Fruit fly (Drosophila melanogaster) whole organism, embryonic: ENCODE results near the gene CG32537.

Experiments used
- Adf1 ChIP-seq: fragments of 200-800 bp; sonication (Bioruptor generic); IDR thresholded peaks from 2 replicates; pipeline ENCODE4 v1.3.6; 2022; ENCODE audit warnings: missing biosample characterization, missing genetic modification characterization
- Blimp-1 ChIP-seq: fragments of 200-800 bp; sonication (Bioruptor generic); optimal IDR thresholded peaks from 3 replicates; lab custom pipeline; 2018; ENCODE audit warnings: missing biosample characterization, missing genetic modification characterization, mild to moderate bottlenecking, moderate library complexity, missing genetic modification reagents
- Bteb2 ChIP-seq: fragments of 200-800 bp; sonication (Bioruptor generic); optimal IDR thresholded peaks from 2 replicates; lab custom pipeline; 2016; ENCODE audit warnings: missing biosample characterization, missing genetic modification characterization
- CG10209 ChIP-seq: fragments of 200-800 bp; sonication (Bioruptor generic); optimal IDR thresholded peaks from 3 replicates; lab custom pipeline; 2017; ENCODE audit warnings: missing biosample characterization, mild to moderate bottlenecking, missing genetic modification characterization, missing genetic modification reagents
- CG10321 ChIP-seq: fragments of 200-800 bp; sonication (Bioruptor generic); IDR thresholded peaks from 2 replicates; pipeline ENCODE4 v1.3.6; 2022; ENCODE audit warnings: missing biosample characterization, missing genetic modification characterization
- CG10654 ChIP-seq: fragments of 200-800 bp; sonication (Bioruptor generic); optimal IDR thresholded peaks from 2 replicates; lab custom pipeline; 2016; ENCODE audit warnings: missing biosample characterization, missing genetic modification characterization
- CG11695 ChIP-seq: fragments of 200-800 bp; sonication (Bioruptor generic); IDR thresholded peaks from 3 replicates; pipeline ENCODE4 v1.3.6; 2022; ENCODE audit warnings: missing biosample characterization, missing genetic modification characterization
- CG12391 ChIP-seq: fragments of 200-800 bp; sonication (Bioruptor generic); optimal IDR thresholded peaks from 3 replicates; lab custom pipeline; 2018; ENCODE audit warnings: missing biosample characterization, mild to moderate bottlenecking, missing genetic modification characterization, moderate library complexity
- CG14441 ChIP-seq: fragments of 200-800 bp; sonication (Bioruptor generic); IDR thresholded peaks from 2 replicates; pipeline ENCODE4 v1.3.6; 2022; ENCODE audit warnings: missing biosample characterization, missing genetic modification characterization
- CG16813 ChIP-seq: fragments of 200-800 bp; sonication (Bioruptor generic); IDR thresholded peaks from 3 replicates; pipeline ENCODE4 v1.3.6; 2022; ENCODE audit warnings: missing biosample characterization, missing genetic modification characterization; ENCODE audit not compliant: partially characterized antibody
- CG16863 ChIP-seq: fragments of 200-800 bp; sonication (Bioruptor generic); optimal IDR thresholded peaks from 3 replicates; lab custom pipeline; 2016; ENCODE audit warnings: missing biosample characterization, missing genetic modification characterization
- CG17829 ChIP-seq: fragments of 200-800 bp; optimal IDR thresholded peaks from 2 replicates; lab custom pipeline; 2019; ENCODE audit warnings: missing biosample characterization, mild to moderate bottlenecking, missing genetic modification characterization, moderate library complexity
- CG2120 ChIP-seq: fragments of 200-800 bp; sonication (Bioruptor generic); optimal IDR thresholded peaks from 3 replicates; lab custom pipeline; 2016; ENCODE audit warnings: missing biosample characterization, missing genetic modification characterization
- CG2129 ChIP-seq: fragments of 200-800 bp; sonication (Bioruptor generic); IDR thresholded peaks from 2 replicates; pipeline ENCODE4 v1.3.6; 2022; ENCODE audit warnings: missing biosample characterization, missing genetic modification characterization; ENCODE audit not compliant: partially characterized antibody
- CG2199 ChIP-seq: fragments of 200-800 bp; sonication (Bioruptor generic); IDR thresholded peaks from 3 replicates; pipeline ENCODE4 v1.3.6; 2022; ENCODE audit warnings: missing biosample characterization, missing genetic modification characterization
- CG3281 ChIP-seq: fragments of 200-800 bp; sonication (Bioruptor generic); optimal IDR thresholded peaks from 3 replicates; lab custom pipeline; 2017; ENCODE audit warnings: missing biosample characterization, mild to moderate bottlenecking, missing genetic modification characterization
- CG6175 ChIP-seq: fragments of 200-800 bp; sonication (Bioruptor generic); IDR thresholded peaks from 3 replicates; pipeline ENCODE4 v1.3.6; 2022; ENCODE audit warnings: missing biosample characterization, missing genetic modification characterization
- CG7987 ChIP-seq: fragments of 200-800 bp; sonication (Bioruptor generic); optimal IDR thresholded peaks from 2 replicates; lab custom pipeline; 2018; ENCODE audit warnings: missing biosample characterization, mild to moderate bottlenecking, missing genetic modification characterization, moderate library complexity
- Dip2 ChIP-seq: fragments of 200-800 bp; sonication (Bioruptor generic); IDR thresholded peaks from 2 replicates; pipeline ENCODE4 v1.3.6; 2022; ENCODE audit warnings: missing biosample characterization, missing genetic modification characterization
- H15 ChIP-seq: fragments of 200-800 bp; sonication (Bioruptor generic); IDR thresholded peaks from 3 replicates; pipeline ENCODE4 v1.3.6; 2022; ENCODE audit warnings: missing biosample characterization, missing genetic modification characterization
- MTF-1 ChIP-seq: fragments of 200-800 bp; sonication (Bioruptor generic); optimal IDR thresholded peaks from 2 replicates; lab custom pipeline; 2018; ENCODE audit warnings: missing biosample characterization, mild to moderate bottlenecking, missing genetic modification characterization, borderline replicate concordance
- Pdp1 ChIP-seq, 2 experiments: fragments of 200-800 bp; sonication (Bioruptor generic); optimal IDR thresholded peaks; 3 replicates each; lab custom pipeline; 2016; ENCODE audit warnings: missing biosample characterization in 2 of 2, missing genetic modification characterization in 2 of 2, mild to moderate bottlenecking in 1 of 2, moderate library complexity in 1 of 2
- Ptx1 ChIP-seq: fragments of 200-800 bp; sonication (Bioruptor generic); IDR thresholded peaks from 2 replicates; pipeline ENCODE4 v1.3.6; 2022; ENCODE audit warnings: missing biosample characterization, missing genetic modification characterization
- Trl ChIP-seq, 3 experiments: fragments of >200 bp in 2 of 3; fragments of 200-800 bp in 1 of 3; sonication (Bioruptor generic) in 1 of 3; optimal IDR thresholded peaks; 2 replicates in 1 of 3; 3 replicates in 2 of 3; lab custom pipeline; 2016 to 2017; ENCODE audit warnings: missing biosample characterization in 1 of 3, missing genetic modification characterization in 1 of 3
- ash1 ChIP-seq: fragments of 200-800 bp; sonication (Bioruptor generic); optimal IDR thresholded peaks from 2 replicates; lab custom pipeline; 2018; ENCODE audit warnings: missing biosample characterization, mild to moderate bottlenecking, missing genetic modification characterization
- az2 ChIP-seq: fragments of 200-800 bp; sonication (Bioruptor generic); optimal IDR thresholded peaks from 3 replicates; lab custom pipeline; 2016; ENCODE audit warnings: missing biosample characterization, missing genetic modification characterization
- chif ChIP-seq, 2 experiments: fragments of 200-800 bp; sonication (Bioruptor generic); optimal IDR thresholded peaks; 3 replicates each; lab custom pipeline; 2016; ENCODE audit warnings: missing biosample characterization in 2 of 2, missing genetic modification characterization in 2 of 2
- en ChIP-seq: fragments of 200-800 bp; sonication (Bioruptor generic); optimal IDR thresholded peaks from 2 replicates; lab custom pipeline; 2016; ENCODE audit warnings: missing biosample characterization, missing genetic modification characterization
- eve ChIP-seq, 2 experiments: fragments of >200 bp; optimal IDR thresholded peaks; 2 replicates each; lab custom pipeline; 2017; ENCODE audit warnings: missing biosample characterization in 2 of 2, missing genetic modification characterization in 2 of 2
- gce ChIP-seq: fragments of 200-800 bp; sonication (Bioruptor generic); IDR thresholded peaks from 3 replicates; pipeline ENCODE4 v1.3.6; 2022; ENCODE audit warnings: missing biosample characterization, missing genetic modification characterization
- gro ChIP-seq: fragments of 200-800 bp; sonication (Bioruptor generic); optimal IDR thresholded peaks from 2 replicates; lab custom pipeline; 2016; ENCODE audit warnings: missing biosample characterization, missing genetic modification characterization
- hbn ChIP-seq: fragments of 200-800 bp; sonication (Bioruptor generic); IDR thresholded peaks from 2 replicates; pipeline ENCODE4 v1.3.6; 2022; ENCODE audit warnings: missing biosample characterization, missing genetic modification characterization; ENCODE audit not compliant: partially characterized antibody
- hkb ChIP-seq, 2 experiments: fragments of 200-800 bp in 1 of 2; fragments of >200 bp in 1 of 2; sonication (Bioruptor generic) in 1 of 2; IDR thresholded peaks in 1 of 2; optimal IDR thresholded peaks in 1 of 2; 2 replicates each; pipeline versions ENCODE4 v1.3.6 to Lab custom; 2017 to 2022; ENCODE audit warnings: missing biosample characterization in 1 of 2, missing genetic modification characterization in 1 of 2
- lmd ChIP-seq: fragments of 200-800 bp; sonication (Bioruptor generic); IDR thresholded peaks from 2 replicates; pipeline ENCODE4 v1.3.6; 2022; ENCODE audit warnings: missing biosample characterization, missing genetic modification characterization
- nmo ChIP-seq: fragments of 200-800 bp; sonication (Bioruptor generic); optimal IDR thresholded peaks from 2 replicates; lab custom pipeline; 2018; ENCODE audit warnings: missing biosample characterization, mild to moderate bottlenecking, missing genetic modification characterization, moderate library complexity
- onecut ChIP-seq: fragments of 200-800 bp; sonication (Bioruptor generic); IDR thresholded peaks from 2 replicates; pipeline ENCODE4 v1.3.6; 2022; ENCODE audit warnings: missing biosample characterization, missing genetic modification characterization
- pnt ChIP-seq: fragments of 200-800 bp; sonication (Bioruptor generic); optimal IDR thresholded peaks from 3 replicates; lab custom pipeline; 2016; ENCODE audit warnings: missing biosample characterization, missing genetic modification characterization
- row ChIP-seq: fragments of 200-800 bp; sonication (Bioruptor generic); IDR thresholded peaks from 3 replicates; pipeline ENCODE4 v1.3.6; 2022; ENCODE audit warnings: missing biosample characterization, missing genetic modification characterization
- salm ChIP-seq: fragments of 200-800 bp; sonication (Bioruptor generic); optimal IDR thresholded peaks from 2 replicates; lab custom pipeline; 2018; ENCODE audit warnings: missing biosample characterization, mild to moderate bottlenecking, missing genetic modification characterization
- sc ChIP-seq, 3 experiments: fragments of >200 bp in 2 of 3; fragments of 200-800 bp in 1 of 3; sonication (Bioruptor generic) in 1 of 3; optimal IDR thresholded peaks; 2 replicates in 2 of 3; 3 replicates in 1 of 3; lab custom pipeline; 2017; ENCODE audit warnings: mild to moderate bottlenecking in 1 of 3, missing biosample characterization in 1 of 3, missing genetic modification characterization in 1 of 3, missing genetic modification reagents in 1 of 3
- seq ChIP-seq: fragments of 200-800 bp; sonication (Bioruptor generic); IDR thresholded peaks from 2 replicates; pipeline ENCODE4 v1.3.6; 2022; ENCODE audit warnings: missing biosample characterization, missing genetic modification characterization
- sqz ChIP-seq: fragments of 200-800 bp; sonication (Bioruptor generic); optimal IDR thresholded peaks from 3 replicates; lab custom pipeline; 2018; ENCODE audit warnings: missing biosample characterization, mild to moderate bottlenecking, missing genetic modification characterization
- tin ChIP-seq: fragments of 200-800 bp; sonication (Bioruptor generic); optimal IDR thresholded peaks from 3 replicates; lab custom pipeline; 2016; ENCODE audit warnings: missing biosample characterization, missing genetic modification characterization
- tio ChIP-seq: fragments of 200-800 bp; sonication (Bioruptor generic); optimal IDR thresholded peaks from 2 replicates; lab custom pipeline; 2017; ENCODE audit warnings: missing biosample characterization, missing genetic modification characterization, inconsistent platforms
- tll ChIP-seq, 2 experiments: fragments of 200-800 bp in 1 of 2; fragments of >200 bp in 1 of 2; sonication (Bioruptor generic) in 1 of 2; optimal IDR thresholded peaks; 2 replicates each; lab custom pipeline; 2017 to 2019; ENCODE audit warnings: missing biosample characterization in 2 of 2, missing genetic modification characterization in 2 of 2, mild to moderate bottlenecking in 1 of 2, moderate library complexity in 1 of 2
- tup ChIP-seq: fragments of 200-800 bp; sonication (Bioruptor generic); optimal IDR thresholded peaks from 2 replicates; lab custom pipeline; 2016; ENCODE audit warnings: missing biosample characterization, mild to moderate bottlenecking, missing genetic modification characterization, moderate library complexity
- unc-4 ChIP-seq: fragments of 200-800 bp; sonication (Bioruptor generic); IDR thresholded peaks from 2 replicates; pipeline ENCODE4 v1.3.6; 2022; ENCODE audit warnings: missing biosample characterization, missing genetic modification characterization; ENCODE audit not compliant: partially characterized antibody
- vvl ChIP-seq: fragments of 200-800 bp; sonication (Bioruptor generic); IDR thresholded peaks from 2 replicates; pipeline ENCODE4 v1.3.6; 2022; ENCODE audit warnings: missing biosample characterization, missing genetic modification characterization
- zfh2 ChIP-seq: fragments of 200-800 bp; sonication (Bioruptor generic); optimal IDR thresholded peaks from 2 replicates; lab custom pipeline; 2016; ENCODE audit warnings: missing biosample characterization, missing genetic modification characterization

CG32537 gene

DNA sequence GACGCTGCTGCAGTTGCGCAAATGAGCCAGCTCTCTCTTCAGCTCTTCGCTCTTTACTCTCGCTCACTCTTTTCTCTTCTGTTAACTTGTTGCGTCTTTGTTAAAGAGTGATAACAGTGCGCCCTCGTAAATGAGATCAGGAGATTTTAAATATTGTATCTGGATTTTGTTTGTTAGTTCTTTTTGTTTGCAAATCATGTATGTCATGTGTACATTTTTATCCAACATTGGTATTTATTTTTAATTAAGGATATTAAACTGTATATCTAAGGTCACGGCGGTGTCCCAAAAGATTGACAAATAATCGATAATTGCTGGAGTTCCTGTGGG is 22.4 kb upstream of the CG32537 start (continued):
- TF ChIP-seq CG2120 (GFP tag; lab: Kevin White, UChicago) (peak; percentile 39), sc (optimal IDR thresholded peaks at IDR 0.05; lab: Kevin White, UChicago) (no peak), sc (GFP tag; optimal IDR thresholded peaks at IDR 0.05; lab: Kevin White, UChicago) (no peak), row (GFP tag; lab: Robert Waterston, UW) (peak; percentile 75), seq (GFP tag; lab: Robert Waterston, UW) (peak; percentile 28; the same call in 1 of the 2 replicates), CG12391 (peak; percentile 67), Bteb2 (GFP tag; lab: Kevin White, UChicago) (no peak), gro (GFP tag; lab: Kevin White, UChicago) (no peak), hkb (optimal IDR thresholded peaks at IDR 0.05; lab: Kevin White, UChicago) (no peak), hkb (GFP tag; IDR thresholded peaks at IDR 0.05; lab: Robert Waterston, UW) (peak; percentile 56), chif (GFP tag; optimal IDR thresholded peaks at IDR 0.05; lab: Kevin White, UChicago) (peak; percentile 18 to 61), CG3281 (peak; percentile 20), H15 (GFP tag; lab: Robert Waterston, UW) (no peak), CG7987 (peak; percentile 15), CG10654 (GFP tag; lab: Kevin White, UChicago) (no peak), hbn (GFP tag; lab: Robert Waterston, UW) (no peak), CG16813 (GFP tag; lab: Robert Waterston, UW) (no peak), CG10209 (GFP tag; lab: Kevin White, UChicago) (peak; percentile 35), tll (GFP tag; optimal IDR thresholded peaks at IDR 0.05; lab: Kevin White, UChicago) (no peak), tio (GFP tag; lab: Kevin White, UChicago) (no peak), Ptx1 (GFP tag; lab: Robert Waterston, UW) (peak; percentile 58), CG14441 (GFP tag; lab: Robert Waterston, UW) (peak; percentile 53; the same call in 1 of the 2 replicates), onecut (GFP tag; lab: Robert Waterston, UW) (peak; percentile 39), en (GFP tag; lab: Kevin White, UChicago) (no peak), lmd (peak; percentile 64), pnt (GFP tag; lab: Kevin White, UChicago) (peak; percentile 23), Pdp1 (GFP tag; optimal IDR thresholded peaks at IDR 0.05; lab: Kevin White, UChicago) (peak; percentile 38 to 53), zfh2 (GFP tag; lab: Kevin White, UChicago) (peak; percentile 22), Trl (optimal IDR thresholded peaks at IDR 0.05; lab: Kevin White, UChicago) (peak in 1 of 2 experiments; percentile 93), Trl (GFP tag; optimal IDR thresholded peaks at IDR 0.05; lab: Kevin White, UChicago) (no peak), Blimp-1 (GFP tag; lab: Kevin White, UChicago) (peak; percentile 48), salm (no peak), CG17829 (peak; percentile 55), tin (GFP tag; lab: Kevin White, UChicago) (peak; percentile 18), CG16863 (GFP tag; lab: Kevin White, UChicago) (peak; percentile 20), nmo (peak; percentile 22), unc-4 (GFP tag; lab: Robert Waterston, UW) (no peak), az2 (peak; percentile 24), sqz (GFP tag; lab: Kevin White, UChicago) (no peak), CG6175 (no peak), tup (no peak), Adf1 (GFP tag; lab: Robert Waterston, UW) (no peak), CG2199 (no peak), MTF-1 (GFP tag; lab: Kevin White, UChicago) (peak; percentile 23), gce (GFP tag; lab: Robert Waterston, UW) (peak; percentile 65; the same call in 1 of the 3 replicates), Dip2 (no peak), vvl (GFP tag; lab: Robert Waterston, UW) (peak; percentile 81), eve (GFP tag; optimal IDR thresholded peaks at IDR 0.05; lab: Kevin White, UChicago) (peak in 1 of 2 experiments; percentile 79), ash1 (no peak), CG10321 (GFP tag; lab: Robert Waterston, UW) (no peak), CG11695 (peak; percentile 69; the same call in 2 of the 3 replicates), CG2129 (GFP tag; lab: Robert Waterston, UW) (no peak)
